Fruit fly (Drosophila melanogaster): ENCODE results near the gene Prp4k.

Gene Prp4k

DNA sequence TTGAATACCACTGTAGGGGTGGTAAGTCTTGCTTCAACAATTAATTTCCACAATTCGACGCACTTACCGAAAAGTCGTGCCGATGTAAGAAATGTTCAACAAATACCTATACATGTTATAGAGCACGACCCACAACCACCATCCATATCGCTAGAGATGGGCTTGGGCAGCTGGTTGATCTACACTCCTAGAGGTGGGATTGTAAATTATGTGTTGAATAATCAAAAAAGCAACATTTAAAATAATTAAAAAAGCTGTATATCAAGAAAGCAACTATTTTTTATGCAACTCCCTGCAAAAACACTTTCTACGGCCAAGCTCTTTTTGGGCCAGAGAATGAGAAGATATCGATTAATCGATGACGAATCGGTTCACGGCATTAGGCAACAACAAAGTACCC lies 27.0 kb downstream of the Prp4k start, which contains the start of the genes CG34140, Mkp and Mtch (continued):
- TF ChIP-seq HLH54F (GFP tag; optimal IDR thresholded peaks at IDR 0.05) (peak; percentile 94), Taf1 (GFP tag; IDR thresholded peaks at IDR 0.05) (peak; percentile 56; the same call in 1 of the 2 replicates), CG32767 (GFP tag; IDR thresholded peaks at IDR 0.05) (peak; percentile 89), maf-S (GFP tag; optimal IDR thresholded peaks at IDR 0.05) (peak; percentile 89), nau (GFP tag; optimal IDR thresholded peaks at IDR 0.05) (no peak), Dad (GFP tag; optimal IDR thresholded peaks at IDR 0.05) (peak; percentile 86), HmgZ (tag; optimal IDR thresholded peaks at IDR 0.05) (peak; percentile 84), Stat92E (GFP tag; optimal IDR thresholded peaks at IDR 0.05) (peak in 1 of 3 experiments; percentile 76), luna (GFP tag; optimal IDR thresholded peaks at IDR 0.05) (peak; percentile 55), row (GFP tag; IDR thresholded peaks at IDR 0.05) (peak; percentile 94), CG1602 (GFP tag; optimal IDR thresholded peaks at IDR 0.05) (peak; percentile 86), CG10462 (GFP tag; optimal IDR thresholded peaks at IDR 0.05) (peak; percentile 86), CG4820 (GFP tag; optimal IDR thresholded peaks at IDR 0.05) (peak; percentile 82), fru (optimal IDR thresholded peaks at IDR 0.05) (no peak), Aef1 (GFP tag; IDR thresholded peaks at IDR 0.05) (peak; percentile 88), ewg (GFP tag; optimal IDR thresholded peaks at IDR 0.05) (peak; percentile 73), CG17912 (GFP tag; optimal IDR thresholded peaks at IDR 0.05) (peak; percentile 47), Myb (GFP tag; optimal IDR thresholded peaks at IDR 0.05) (peak; percentile 72), trem (tag; optimal IDR thresholded peaks at IDR 0.05) (peak; percentile 92), nom (GFP tag; optimal IDR thresholded peaks at IDR 0.05) (peak; percentile 7), z (GFP tag; IDR thresholded peaks at IDR 0.05) (no peak), NfI (GFP tag; optimal IDR thresholded peaks at IDR 0.05) (peak; percentile 81), lmd (GFP tag; IDR thresholded peaks at IDR 0.05) (peak; percentile 71), CG6765 (GFP tag; optimal IDR thresholded peaks at IDR 0.05) (peak; percentile 56), slou (GFP tag; optimal IDR thresholded peaks at IDR 0.05) (peak; percentile 79), kni (GFP tag; optimal IDR thresholded peaks at IDR 0.05) (peak; percentile 81), CG10959 (GFP tag; IDR thresholded peaks at IDR 0.05) (peak; percentile 61; the same call in 1 of the 2 replicates), CG12219 (GFP tag; optimal IDR thresholded peaks at IDR 0.05) (no peak), esg (GFP tag; conservative IDR thresholded peaks at IDR 0.05) (peak; percentile 76), tup (GFP tag; optimal IDR thresholded peaks at IDR 0.05) (peak; percentile 84), CG30403 (GFP tag; optimal IDR thresholded peaks at IDR 0.05) (peak; percentile 94), CG4854 (GFP tag; optimal IDR thresholded peaks at IDR 0.05) (no peak), CG10654 (GFP tag; optimal IDR thresholded peaks at IDR 0.05) (peak; percentile 84), PHDP (tag; optimal IDR thresholded peaks at IDR 0.05) (no peak), CG4730 (GFP tag; IDR thresholded peaks at IDR 0.05) (peak; percentile 65), sd (tag; optimal IDR thresholded peaks at IDR 0.05) (no peak), sens-2 (GFP tag; IDR thresholded peaks at IDR 0.05) (0 out of 2 replicates have a peak, but pooled peaks have one; percentile 21), NK7.1 (GFP tag; optimal IDR thresholded peaks at IDR 0.05) (peak; percentile 69), CG10274 (GFP tag; optimal IDR thresholded peaks at IDR 0.05) (peak; percentile 28), CG1529 (GFP tag; optimal IDR thresholded peaks at IDR 0.05) (no peak), NC2β (GFP tag; optimal IDR thresholded peaks at IDR 0.05) (peak; percentile 82), CG34376 (GFP tag; optimal IDR thresholded peaks at IDR 0.05) (peak; percentile 69), Usf (GFP tag; optimal IDR thresholded peaks at IDR 0.05) (peak; percentile 32), CTCF (GFP tag; optimal IDR thresholded peaks at IDR 0.05) (no peak), CG10209 (GFP tag; optimal IDR thresholded peaks at IDR 0.05) (no peak), mld (GFP tag; IDR thresholded peaks at IDR 0.05; ENCODE audit: partially characterized antibody) (peak; percentile 60; the same call in 1 of the 3 replicates), ranshi (GFP tag; IDR thresholded peaks at IDR 0.05) (peak; percentile 80; the same call in 1 of the 2 replicates), CG10543 (GFP tag; optimal IDR thresholded peaks at IDR 0.05) (peak; percentile 87), rib (GFP tag; IDR thresholded peaks at IDR 0.05) (peak; percentile 76), CG14965 (GFP tag; optimal IDR thresholded peaks at IDR 0.05; ENCODE audit: borderline replicate concordance) (peak; percentile 48), CG6791 (GFP tag; IDR thresholded peaks at IDR 0.05; ENCODE audit: partially characterized antibody) (peak; percentile 74; the same call in 2 of the 3 replicates)

Measured in whole organism, embryonic.